Fruit fly (Drosophila melanogaster) whole organism: Measurements from ENCODE around the gene sov.

Experiments used
- CG8478 ChIP-seq: fragments of >200 bp; optimal IDR thresholded peaks from 2 replicates; lab custom pipeline; 2018; ENCODE audit warnings: inconsistent platforms
- Dll ChIP-seq: fragments of >200 bp; optimal IDR thresholded peaks from 2 replicates; lab custom pipeline; 2017
- EcR ChIP-seq, 2 experiments: fragments of >200 bp; optimal IDR thresholded peaks; 2 replicates each; lab custom pipeline; 2017; ENCODE audit warnings: missing biosample characterization in 2 of 2, missing genetic modification characterization in 2 of 2, missing genetic modification reagents in 2 of 2
- pan ChIP-seq: fragments of >200 bp; optimal IDR thresholded peaks from 2 replicates; lab custom pipeline; 2017
- psq ChIP-seq: fragments of >200 bp; optimal IDR thresholded peaks from 2 replicates; lab custom pipeline; 2017
- usp ChIP-seq: fragments of >200 bp; optimal IDR thresholded peaks from 2 replicates; lab custom pipeline; 2017; ENCODE audit warnings: missing biosample characterization, missing genetic modification characterization, mixed read lengths

The sov gene

DNA sequence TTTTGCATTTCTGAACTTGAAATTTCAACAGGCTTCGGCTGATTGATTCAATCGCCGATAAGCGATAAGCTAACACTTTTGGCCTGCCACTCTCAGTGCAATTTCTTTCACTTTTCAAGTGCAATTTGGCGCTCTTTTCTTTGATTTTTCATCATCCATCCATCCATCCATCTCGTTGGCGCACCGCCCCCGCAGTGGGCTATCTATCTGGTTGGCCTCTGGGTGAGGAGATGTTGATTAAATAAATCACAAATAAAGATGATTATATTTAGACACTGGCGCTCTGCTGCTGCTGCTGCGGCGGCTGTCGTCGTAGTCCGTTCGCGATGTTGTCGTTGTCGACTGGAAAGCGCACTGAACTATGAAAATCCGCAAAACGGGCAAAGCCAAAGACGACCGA lies 34.8 kb downstream of the sov start:
- no peak for TF ChIP-seq usp
- TF ChIP-seq CG8478: no peak
- TF ChIP-seq EcR (GFP tag; optimal IDR thresholded peaks at IDR 0.05; lab: Kevin White, UChicago): no peak

DNA sequence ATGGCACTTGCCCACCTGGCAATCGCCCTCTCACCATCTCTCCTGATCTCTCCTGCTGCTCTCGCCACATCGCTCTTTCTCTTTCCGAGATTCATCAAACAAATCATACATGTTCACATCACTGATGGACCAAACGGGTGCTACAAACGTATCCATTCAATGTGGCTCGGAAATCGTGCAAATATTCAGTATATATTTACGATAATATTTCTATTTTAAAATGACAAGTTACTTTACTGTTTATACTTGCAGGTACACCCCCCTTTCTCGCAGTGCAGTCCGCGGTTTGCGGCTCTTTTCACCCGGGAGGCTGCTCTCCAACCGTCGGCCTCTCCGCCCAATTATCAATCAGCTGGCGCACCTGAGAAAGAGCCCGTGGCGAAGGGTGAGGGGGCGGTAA lies 35.4 kb downstream of the sov start:
- TF ChIP-seq CG8478 (no peak), psq (no peak), usp (no peak), EcR (GFP tag; optimal IDR thresholded peaks at IDR 0.05; lab: Kevin White, UChicago) (no peak), Dll (lab: Kevin White, UChicago) (peak; percentile 50)

DNA sequence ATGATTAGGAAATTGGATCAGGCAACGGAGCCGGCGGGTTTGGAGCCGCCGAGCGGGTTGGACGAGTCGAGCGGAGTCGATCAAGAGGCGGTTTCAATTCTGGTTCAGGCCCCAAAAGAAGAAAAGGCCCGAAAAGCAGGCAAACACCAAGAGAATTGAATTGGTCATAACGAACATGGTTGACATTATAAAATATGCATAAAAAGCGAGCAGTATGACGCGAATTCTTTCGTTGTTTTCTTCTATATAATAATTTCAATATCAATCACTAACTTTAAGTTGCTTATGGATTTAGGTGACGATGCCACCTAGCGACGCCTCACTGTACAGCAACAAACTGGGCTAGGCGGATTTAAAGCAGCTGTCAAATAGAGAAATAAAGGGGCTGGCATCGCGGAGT lies 36.8 kb downstream of the sov start:
- TF ChIP-seq CG8478 (no peak), Dll (lab: Kevin White, UChicago) (no peak), EcR (GFP tag; optimal IDR thresholded peaks at IDR 0.05; lab: Kevin White, UChicago) (no peak), psq (no peak), pan (lab: Kevin White, UChicago) (no peak), usp (no peak)

DNA sequence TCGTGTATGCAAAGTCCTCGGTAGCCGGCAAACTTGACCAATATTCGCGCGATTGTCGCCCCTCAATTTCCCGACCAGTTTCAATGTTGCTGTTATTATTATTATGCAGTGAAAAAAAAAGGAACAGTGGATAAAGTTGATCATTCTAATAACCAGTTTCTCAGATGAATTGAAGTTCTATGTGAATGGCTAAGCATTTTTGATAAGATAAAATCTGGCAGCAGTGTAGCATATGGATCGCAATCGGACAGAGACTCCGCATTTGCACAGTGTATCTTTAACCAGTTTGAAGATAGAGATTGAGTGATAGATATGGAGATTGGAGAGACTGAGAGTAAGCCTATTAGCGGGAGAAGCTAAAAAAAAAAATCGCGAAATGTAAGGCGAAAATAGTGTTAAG lies 37.3 kb downstream of the sov start:
- TF ChIP-seq Dll (lab: Kevin White, UChicago) (no peak), psq (no peak), EcR (GFP tag; optimal IDR thresholded peaks at IDR 0.05; lab: Kevin White, UChicago) (no peak), usp (no peak), CG8478 (no peak), pan (lab: Kevin White, UChicago) (no peak)

DNA sequence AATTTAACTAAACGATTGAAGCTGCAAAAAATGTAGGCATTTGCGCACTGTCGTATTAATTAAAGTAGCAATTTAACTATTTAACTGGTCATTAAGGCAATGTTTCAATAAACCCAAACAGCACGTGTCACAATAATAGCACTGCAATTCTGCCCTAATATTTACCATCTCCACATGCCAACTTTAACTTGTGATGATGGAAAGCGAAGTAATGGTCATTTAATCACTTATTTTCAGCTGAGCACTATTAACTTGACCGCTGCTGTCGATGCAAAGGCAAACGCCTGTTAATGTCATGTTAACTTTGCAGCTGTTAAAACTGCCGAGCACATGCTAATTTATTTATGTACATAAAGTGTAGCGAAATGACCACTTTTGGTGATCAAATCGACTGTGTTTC lies 38.1 kb downstream of the sov start:
- TF ChIP-seq psq (no peak), Dll (lab: Kevin White, UChicago) (no peak), pan (lab: Kevin White, UChicago) (no peak), usp (no peak), CG8478 (no peak), EcR (GFP tag; optimal IDR thresholded peaks at IDR 0.05; lab: Kevin White, UChicago) (no peak)

DNA sequence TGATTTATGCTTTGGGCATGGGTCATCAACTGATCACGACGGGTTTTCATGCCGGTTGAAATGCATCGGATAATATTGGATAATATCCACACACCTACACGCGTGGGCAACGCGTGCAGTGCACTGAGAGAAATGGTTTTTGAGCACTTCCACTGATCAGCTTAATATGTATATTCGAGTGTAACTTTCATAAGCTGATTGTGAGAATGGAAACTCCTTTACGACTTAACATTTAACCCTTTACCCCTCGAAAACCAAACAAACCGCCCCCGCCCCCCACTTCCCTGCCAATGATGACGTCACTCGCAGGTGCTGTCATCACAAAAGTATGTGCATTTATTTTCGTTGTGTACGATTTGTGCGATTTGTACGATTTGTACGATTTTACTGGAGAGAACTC lies 38.7 kb downstream of the sov start:
- TF ChIP-seq CG8478 (no peak), EcR (GFP tag; optimal IDR thresholded peaks at IDR 0.05; lab: Kevin White, UChicago) (no peak), psq (no peak), pan (lab: Kevin White, UChicago) (no peak), Dll (lab: Kevin White, UChicago) (no peak), usp (no peak)

DNA sequence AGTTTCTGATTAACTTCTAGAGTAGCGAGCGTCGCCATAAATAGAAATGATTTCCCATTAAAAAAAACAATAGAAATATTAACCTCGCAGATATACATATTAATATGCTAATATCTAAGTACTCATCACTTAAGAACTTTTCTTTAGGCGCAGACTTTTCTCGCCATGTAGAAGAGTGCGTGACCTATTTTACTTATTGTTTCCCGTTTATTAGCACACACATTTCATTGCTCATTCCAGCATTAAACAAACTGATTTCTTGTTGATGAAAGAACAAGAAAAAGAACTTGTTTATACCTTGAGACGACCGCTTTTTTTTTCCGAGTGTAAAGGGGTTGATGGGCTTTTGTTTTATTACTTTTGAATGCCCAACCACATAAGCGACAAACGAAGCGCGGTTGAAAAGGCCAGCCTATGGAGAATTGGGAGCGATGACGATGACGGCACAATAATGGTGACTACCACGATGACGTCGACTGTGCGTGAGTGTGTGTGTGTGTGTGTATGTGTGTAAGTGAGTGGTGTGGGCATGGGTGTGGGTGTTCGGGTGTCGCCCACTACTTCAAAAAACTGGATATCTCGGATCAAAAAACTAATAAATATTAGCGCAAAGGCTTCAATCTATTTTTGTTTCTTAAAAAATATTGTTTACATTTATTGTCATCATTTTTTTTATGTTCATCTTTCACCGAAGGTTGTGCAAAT lies 40.0 kb downstream of the sov start:
- TF ChIP-seq psq: no peak
- no peak for TF ChIP-seq EcR (GFP tag; optimal IDR thresholded peaks at IDR 0.05; lab: Kevin White, UChicago)
- TF ChIP-seq usp: no peak
- no peak for TF ChIP-seq Dll (lab: Kevin White, UChicago)
- no peak for TF ChIP-seq CG8478
- no peak for TF ChIP-seq pan (lab: Kevin White, UChicago)

DNA sequence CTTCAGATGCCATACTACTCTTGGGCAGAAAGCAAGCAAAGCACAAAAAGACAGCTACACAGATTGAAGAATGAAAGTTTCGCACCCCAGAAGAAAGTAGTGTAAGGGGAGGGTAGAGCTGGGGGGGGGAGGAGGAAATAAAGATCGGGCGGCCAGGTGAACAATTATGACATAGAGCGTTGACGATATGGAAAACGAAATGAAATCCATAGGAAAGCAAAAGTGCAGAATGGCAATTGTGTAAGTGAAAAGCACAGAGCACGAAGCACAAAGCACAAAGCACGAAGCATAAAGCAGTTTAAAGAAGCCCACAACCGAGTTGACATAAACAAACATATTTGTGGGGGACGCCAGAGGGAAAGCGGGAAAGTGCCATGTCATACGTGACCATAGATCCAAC lies 40.9 kb downstream of the sov start:
- no peak for TF ChIP-seq Dll (lab: Kevin White, UChicago)
- no peak for TF ChIP-seq EcR (GFP tag; optimal IDR thresholded peaks at IDR 0.05; lab: Kevin White, UChicago)
- TF ChIP-seq CG8478: no peak
- TF ChIP-seq usp: no peak
- no peak for TF ChIP-seq psq
- TF ChIP-seq pan (lab: Kevin White, UChicago): no peak

DNA sequence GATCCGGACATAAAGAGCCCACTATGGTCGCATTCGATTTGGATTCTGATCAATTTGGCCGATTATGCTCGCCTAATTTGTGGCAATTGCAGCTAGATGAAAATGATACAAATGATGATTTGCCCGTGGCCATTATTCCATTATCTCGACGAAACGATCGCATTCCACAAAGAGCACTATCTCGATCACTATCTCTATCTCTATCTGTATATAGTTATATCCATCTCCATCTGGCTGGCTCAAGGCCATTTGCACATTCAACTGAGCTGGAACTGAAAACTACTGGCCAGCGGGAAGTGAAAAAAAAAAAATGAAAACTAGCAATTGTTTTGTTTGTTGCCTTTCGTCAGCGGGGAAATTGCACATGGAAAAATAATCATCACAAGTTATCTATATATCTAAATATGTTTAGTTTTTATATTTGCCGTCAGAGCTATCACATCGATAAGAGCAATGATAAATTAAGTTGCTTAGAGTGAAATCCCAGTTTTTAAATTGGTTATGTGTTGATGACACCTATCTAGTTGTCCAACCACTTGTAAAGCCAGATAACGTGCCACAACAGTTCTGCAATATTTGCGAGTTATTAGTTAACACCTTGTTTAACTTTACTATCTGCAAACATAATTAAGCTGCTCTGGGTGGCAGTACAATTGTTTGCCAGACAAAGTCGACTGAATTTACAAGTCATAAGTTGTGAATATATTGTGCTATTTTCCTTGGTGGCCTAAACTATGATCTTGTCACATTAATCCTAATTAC lies 43.3 kb downstream of the sov start:
- no peak for TF ChIP-seq usp
- no peak for TF ChIP-seq pan (lab: Kevin White, UChicago)
- no peak for TF ChIP-seq psq
- TF ChIP-seq Dll (lab: Kevin White, UChicago): no peak
- no peak for TF ChIP-seq CG8478

DNA sequence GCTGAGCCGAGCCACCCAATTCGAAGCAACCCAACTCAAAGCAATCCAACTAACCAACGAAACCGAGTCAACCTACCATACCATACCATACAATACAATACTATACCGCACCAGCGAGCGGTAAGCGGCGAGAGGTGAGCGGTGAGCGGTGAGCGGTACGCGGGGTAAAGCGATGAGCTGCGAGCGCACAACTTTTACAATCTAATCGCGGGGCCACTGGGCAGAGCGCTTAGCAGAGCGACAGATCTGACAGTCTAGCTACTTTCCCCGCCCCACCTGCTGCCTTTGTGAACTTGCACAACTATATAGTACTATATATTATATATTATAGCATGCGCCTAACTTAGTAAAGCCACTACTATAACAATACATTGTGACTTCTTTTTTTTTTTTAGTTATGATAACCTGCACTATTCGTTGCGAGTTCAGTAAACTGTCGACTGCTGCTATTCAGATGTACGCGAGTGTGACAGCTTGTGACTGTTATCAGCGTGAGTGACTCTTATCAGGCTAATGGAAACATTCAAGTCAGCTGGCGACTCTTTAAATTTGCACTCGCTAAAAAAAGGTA lies 44.7 kb downstream of the sov start:
- TF ChIP-seq usp (no peak), CG8478 (no peak), Dll (lab: Kevin White, UChicago) (no peak), EcR (GFP tag; optimal IDR thresholded peaks at IDR 0.05; lab: Kevin White, UChicago) (no peak), psq (no peak), pan (lab: Kevin White, UChicago) (no peak)

DNA sequence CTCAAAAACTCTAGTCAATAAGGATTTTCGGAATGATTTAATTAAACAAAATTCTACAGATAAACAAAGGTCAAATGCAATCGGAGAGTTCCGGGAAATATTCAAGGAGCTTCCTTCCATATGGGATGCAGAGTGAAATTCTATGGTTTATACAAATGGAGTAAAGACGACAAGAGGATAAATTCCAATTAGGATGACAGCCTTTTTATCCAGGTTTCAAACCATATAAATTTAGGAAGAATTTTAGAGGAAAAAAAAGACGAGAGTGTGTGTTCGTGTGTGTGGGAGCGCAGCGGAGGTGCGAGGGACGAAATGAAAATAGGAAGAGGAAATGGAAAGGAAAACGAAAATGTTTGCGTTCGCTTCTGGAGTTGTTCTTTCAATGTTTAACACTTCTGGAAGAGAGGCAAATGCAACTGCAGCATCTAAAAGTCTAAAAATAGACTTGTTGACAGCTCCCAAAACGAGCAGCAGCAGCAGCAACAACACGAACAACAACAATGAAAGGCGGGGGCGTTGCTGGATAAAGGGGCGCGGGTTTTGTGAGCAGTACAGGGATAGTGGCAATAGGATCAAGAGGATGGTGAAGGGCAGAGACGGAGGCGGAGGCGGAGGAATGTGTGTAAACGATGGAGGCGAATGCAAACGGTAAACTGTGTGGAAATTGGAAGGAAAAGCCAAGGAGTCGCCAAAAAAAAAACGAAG lies 46.4 kb downstream of the sov start:
- TF ChIP-seq pan (lab: Kevin White, UChicago) (no peak), CG8478 (no peak), psq (no peak), Dll (lab: Kevin White, UChicago) (no peak), EcR (GFP tag; optimal IDR thresholded peaks at IDR 0.05; lab: Kevin White, UChicago) (no peak), usp (no peak)

DNA sequence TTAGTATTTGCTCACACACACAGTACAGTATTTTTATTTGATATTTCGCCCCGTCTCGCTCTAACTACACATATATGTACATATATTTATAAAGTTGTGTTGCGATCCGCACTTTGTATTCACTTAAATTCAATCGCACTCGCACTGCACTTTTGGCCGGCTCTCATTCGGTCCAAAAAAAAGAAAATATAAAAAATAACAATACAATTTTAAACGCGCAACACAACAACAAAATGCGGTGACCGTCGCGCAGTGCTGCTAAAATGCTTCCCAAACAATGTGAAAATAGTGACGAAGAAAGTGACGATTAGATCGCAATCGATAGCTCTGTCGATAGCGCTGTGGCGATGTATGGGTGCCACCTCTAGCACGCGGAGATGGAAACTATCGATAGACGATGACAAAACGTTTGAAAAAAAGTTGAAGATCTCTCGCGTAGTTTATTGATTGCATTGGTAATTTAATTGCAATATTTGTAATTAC lies 47.2 kb downstream of the sov start, which contains the start of the genes C3G and pod1:
TSS of gene C3G (minus strand) at position 282 of the 483 bp plus-strand sequence.
TSS of gene pod1 (plus strand) at position 373 of the 483 bp plus-strand sequence.
- no peak for TF ChIP-seq usp
